Fruit fly (Drosophila melanogaster): Measurements from ENCODE around the gene CG10413.

DNA sequence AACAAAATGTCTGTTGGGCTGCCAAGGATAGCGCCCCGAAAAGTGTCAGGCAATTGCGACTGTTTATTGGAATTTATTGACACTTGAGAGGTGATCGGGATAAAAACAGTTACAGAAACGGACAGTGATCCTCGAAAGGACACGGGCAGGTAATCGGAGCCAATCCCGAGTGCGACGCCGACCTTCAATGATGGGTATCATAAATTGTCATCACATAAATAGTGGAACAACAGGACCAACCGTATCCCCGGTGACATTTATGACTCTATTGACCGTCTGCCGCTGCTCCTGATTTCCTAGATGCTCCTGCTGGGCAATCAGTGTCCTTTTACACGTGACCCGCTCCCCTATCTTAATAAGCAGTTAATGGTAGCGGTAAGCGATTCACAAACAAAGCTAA is 5.9 kb downstream of the CG10413 start:
- no peak for TF ChIP-seq CG14655 (GFP tag; optimal IDR thresholded peaks at IDR 0.05)
- TF ChIP-seq CG8301 (tag; optimal IDR thresholded peaks at IDR 0.05), result no peak

Measured in whole organism, pupa.